Fruit fly (Drosophila melanogaster) whole organism, wandering third instar larva: ENCODE data around the gene Cpsf73.
A peak's percentile ranks its signal among the peaks of the same experiment; 100 is the strongest.

Experiments
- Abd-B ChIP-seq: fragments of >200 bp; optimal IDR thresholded peaks from 2 replicates; lab custom pipeline; 2017; ENCODE audit warnings: missing biosample characterization, missing genetic modification characterization
- CG32264 ChIP-seq: fragments of 200-800 bp; sonication (Bioruptor generic); optimal IDR thresholded peaks from 2 replicates; lab custom pipeline; 2016; ENCODE audit warnings: missing biosample characterization, missing genetic modification characterization
- CG9705 ChIP-seq: fragments of 200-800 bp; sonication (Bioruptor generic); optimal IDR thresholded peaks from 2 replicates; lab custom pipeline; 2018; ENCODE audit warnings: missing biosample characterization, mild to moderate bottlenecking, missing genetic modification characterization
- CrebA ChIP-seq: fragments of 200-800 bp; sonication (Bioruptor generic); optimal IDR thresholded peaks from 2 replicates; lab custom pipeline; 2016; ENCODE audit warnings: missing biosample characterization, mild to moderate bottlenecking, missing genetic modification characterization, borderline replicate concordance
- Dfd ChIP-seq: fragments of >200 bp; optimal IDR thresholded peaks from 2 replicates; lab custom pipeline; 2017; ENCODE audit warnings: missing biosample characterization, missing genetic modification characterization
- Dif ChIP-seq: fragments of 200-275, 200-300 bp; sonication (Bioruptor generic); optimal IDR thresholded peaks from 2 replicates; lab custom pipeline; 2018; ENCODE audit warnings: missing biosample characterization, missing genetic modification characterization; ENCODE audit not compliant: partially characterized antibody
- GATAd ChIP-seq: sonication (Bioruptor generic); optimal IDR thresholded peaks from 2 replicates; lab custom pipeline; 2016; ENCODE audit warnings: missing biosample characterization, missing genetic modification characterization
- HLH106 ChIP-seq: fragments of 200-800 bp; optimal IDR thresholded peaks from 3 replicates; lab custom pipeline; 2019; ENCODE audit warnings: missing biosample characterization, mild to moderate bottlenecking, missing genetic modification characterization, moderate library complexity
- Hnf4 ChIP-seq: fragments of 200-800 bp; sonication (Bioruptor generic); optimal IDR thresholded peaks from 2 replicates; lab custom pipeline; 2016; ENCODE audit warnings: missing biosample characterization, mild to moderate bottlenecking, missing genetic modification characterization
- Hr78 ChIP-seq: fragments of >200 bp; optimal IDR thresholded peaks from 2 replicates; lab custom pipeline; 2017; ENCODE audit warnings: missing biosample characterization, missing genetic modification characterization
- Hr83 ChIP-seq: fragments of 200-300 bp; sonication (Bioruptor generic); optimal IDR thresholded peaks from 2 replicates; lab custom pipeline; 2016; ENCODE audit warnings: missing biosample characterization, mild to moderate bottlenecking, missing genetic modification characterization, moderate library complexity; ENCODE audit not compliant: poor library complexity, severe bottlenecking
- Jra ChIP-seq: sonication (Bioruptor generic); optimal IDR thresholded peaks from 2 replicates; lab custom pipeline; 2016; ENCODE audit warnings: missing biosample characterization, missing genetic modification characterization
- Mio ChIP-seq: sonication (Bioruptor generic); optimal IDR thresholded peaks from 2 replicates; lab custom pipeline; 2016; ENCODE audit warnings: missing biosample characterization, missing genetic modification characterization
- Myc ChIP-seq: fragments of >200 bp; optimal IDR thresholded peaks from 2 replicates; lab custom pipeline; 2017
- N ChIP-seq: fragments of >200 bp; optimal IDR thresholded peaks from 2 replicates; lab custom pipeline; 2018; ENCODE audit warnings: missing biosample characterization, missing external identifiers, missing genetic modification characterization
- OdsH ChIP-seq: fragments of 200-800 bp; sonication (Bioruptor generic); optimal IDR thresholded peaks from 2 replicates; lab custom pipeline; 2016; ENCODE audit warnings: missing biosample characterization, mild to moderate bottlenecking, missing genetic modification characterization
- Rel ChIP-seq, 2 experiments: fragments of 200-800 bp; sonication (Bioruptor generic) in 1 of 2; optimal IDR thresholded peaks; 2 replicates in 1 of 2; 3 replicates in 1 of 2; lab custom pipeline; 2016 to 2019; ENCODE audit warnings: mild to moderate bottlenecking in 2 of 2, missing biosample characterization in 2 of 2, missing genetic modification characterization in 2 of 2, moderate library complexity in 1 of 2
- Sp1 ChIP-seq: fragments of 200-800 bp; sonication (Bioruptor generic); optimal IDR thresholded peaks from 3 replicates; lab custom pipeline; 2019; ENCODE audit warnings: missing biosample characterization, mild to moderate bottlenecking, missing genetic modification characterization, moderate library complexity
- Vsx2 ChIP-seq: fragments of 200-300, 225-300 bp; sonication (Bioruptor generic); optimal IDR thresholded peaks from 2 replicates; lab custom pipeline; 2018; ENCODE audit warnings: missing biosample characterization, missing genetic modification characterization; ENCODE audit not compliant: partially characterized antibody
- br ChIP-seq: fragments of 200-800 bp; sonication (Bioruptor generic); optimal IDR thresholded peaks from 2 replicates; lab custom pipeline; 2016; ENCODE audit warnings: missing biosample characterization, missing genetic modification characterization
- brk ChIP-seq: fragments of 200-800 bp; sonication (Bioruptor generic); optimal IDR thresholded peaks from 2 replicates; lab custom pipeline; 2016; ENCODE audit warnings: missing biosample characterization, mild to moderate bottlenecking, missing genetic modification characterization
- dl ChIP-seq, 2 experiments: fragments of 175-275, 200-275 bp in 1 of 2; fragments of 200-275 bp in 1 of 2; sonication (Bioruptor generic); optimal IDR thresholded peaks; lab custom pipeline; 2018; ENCODE audit warnings: mild to moderate bottlenecking in 2 of 2, missing biosample characterization in 2 of 2, missing genetic modification characterization in 2 of 2, moderate library complexity in 2 of 2; ENCODE audit not compliant: partially characterized antibody in 2 of 2, insufficient read depth in 1 of 2
- dmrt93B ChIP-seq: fragments of 200-800 bp; sonication (Bioruptor generic); optimal IDR thresholded peaks from 2 replicates; lab custom pipeline; 2018; ENCODE audit warnings: missing biosample characterization, mild to moderate bottlenecking, missing genetic modification characterization
- ey ChIP-seq: fragments of 200-800 bp; sonication (Bioruptor generic); optimal IDR thresholded peaks from 2 replicates; lab custom pipeline; 2016; ENCODE audit warnings: missing biosample characterization, missing genetic modification characterization
- foxo ChIP-seq, 2 experiments: fragments of 200-800 bp; sonication (Bioruptor generic); optimal IDR thresholded peaks; 2 replicates in 1 of 2; 3 replicates in 1 of 2; lab custom pipeline; 2016 to 2017; ENCODE audit warnings: missing biosample characterization in 2 of 2, missing genetic modification characterization in 2 of 2
- fru ChIP-seq: fragments of 200-800 bp; sonication (Bioruptor generic); optimal IDR thresholded peaks from 3 replicates; lab custom pipeline; 2016; ENCODE audit warnings: missing biosample characterization, mild to moderate bottlenecking, missing genetic modification characterization
- h ChIP-seq: fragments of 200-800 bp; sonication (Bioruptor generic); optimal IDR thresholded peaks from 3 replicates; lab custom pipeline; 2016; ENCODE audit warnings: missing biosample characterization, mild to moderate bottlenecking, missing genetic modification characterization
- jim ChIP-seq: fragments of 175-275, 200-325 bp; sonication (Bioruptor generic); optimal IDR thresholded peaks from 2 replicates; lab custom pipeline; 2016; ENCODE audit warnings: missing biosample characterization, mild to moderate bottlenecking, missing genetic modification characterization
- lola ChIP-seq: fragments of >200 bp; optimal IDR thresholded peaks from 2 replicates; lab custom pipeline; 2017; ENCODE audit warnings: missing biosample characterization, missing genetic modification characterization
- pan ChIP-seq: fragments of >200 bp; optimal IDR thresholded peaks from 2 replicates; lab custom pipeline; 2017
- psq ChIP-seq: fragments of 200-800 bp; sonication (Bioruptor generic); optimal IDR thresholded peaks from 3 replicates; lab custom pipeline; 2017; ENCODE audit warnings: missing biosample characterization, mild to moderate bottlenecking, missing genetic modification characterization, moderate library complexity
- rgr ChIP-seq: fragments of 200-800 bp; sonication (Bioruptor generic); optimal IDR thresholded peaks from 3 replicates; lab custom pipeline; 2016; ENCODE audit warnings: missing biosample characterization, mild to moderate bottlenecking, missing genetic modification characterization
- sage ChIP-seq: fragments of 200-800 bp; sonication (Bioruptor generic); optimal IDR thresholded peaks from 2 replicates; lab custom pipeline; 2016; ENCODE audit warnings: missing biosample characterization, mild to moderate bottlenecking, missing genetic modification characterization
- sv ChIP-seq: fragments of 200-800 bp; sonication (Bioruptor generic); optimal IDR thresholded peaks from 3 replicates; lab custom pipeline; 2016; ENCODE audit warnings: missing biosample characterization, missing genetic modification characterization
- tai ChIP-seq: sonication (Bioruptor generic); optimal IDR thresholded peaks from 2 replicates; lab custom pipeline; 2016; ENCODE audit warnings: missing biosample characterization, missing genetic modification characterization
- usp ChIP-seq: fragments of >200 bp; optimal IDR thresholded peaks from 2 replicates; lab custom pipeline; 2017; ENCODE audit warnings: missing biosample characterization, missing genetic modification characterization
- woc ChIP-seq: sonication (Bioruptor generic); optimal IDR thresholded peaks from 2 replicates; lab custom pipeline; 2016; ENCODE audit warnings: missing biosample characterization, mild to moderate bottlenecking, missing genetic modification characterization

The Cpsf73 gene

dm6 chr3R:18643646-18644045, 19.7 kb downstream of the Cpsf73 start:
- TF ChIP-seq CG32264 (no peak), OdsH (GFP tag; lab: Kevin White, UChicago) (no peak), sv (no peak), Dfd (GFP tag; lab: Kevin White, UChicago) (no peak), Sp1 (GFP tag; lab: Kevin White, UChicago) (no peak), foxo (GFP tag; optimal IDR thresholded peaks at IDR 0.05; lab: Kevin White, UChicago) (no peak), woc (GFP tag; lab: Kevin White, UChicago) (no peak), pan (lab: Kevin White, UChicago) (no peak), Vsx2 (GFP tag; lab: Kevin White, UChicago) (no peak), lola (GFP tag; lab: Kevin White, UChicago) (no peak), Mio (GFP tag; lab: Kevin White, UChicago) (no peak), HLH106 (no peak), Myc (lab: Kevin White, UChicago) (no peak), CG9705 (GFP tag; lab: Kevin White, UChicago) (no peak), jim (GFP tag; lab: Kevin White, UChicago) (no peak), fru (GFP tag; lab: Kevin White, UChicago) (no peak), psq (no peak), Abd-B (GFP tag; lab: Kevin White, UChicago) (no peak), Hr78 (GFP tag; lab: Kevin White, UChicago) (no peak)

dm6 chr3R:18641242-18641757, 22.1 kb downstream of the Cpsf73 start, which contains the start of gene CG14301:
Gene CG14301 (minus strand): TSS chr3R:18641457.
- TF ChIP-seq brk (GFP tag; lab: Kevin White, UChicago) (no peak), ey (no peak), Hr83 (GFP tag; lab: Kevin White, UChicago) (no peak), GATAd (GFP tag; lab: Kevin White, UChicago) (no peak), tai (no peak), OdsH (GFP tag; lab: Kevin White, UChicago) (no peak), psq (no peak)

dm6 chr3R:18639662-18640061, 23.7 kb downstream of the Cpsf73 start:
- TF ChIP-seq HLH106 (peak; percentile 1), OdsH (GFP tag; lab: Kevin White, UChicago) (no peak)

- no peak for TF ChIP-seq Sp1 (GFP tag; lab: Kevin White, UChicago)
- peak; percentile 12 for TF ChIP-seq h
- TF ChIP-seq, all 38 proteins: peak for 1
Measured at dm6 chr3R:18633099-18633498, 30.3 kb downstream of the Cpsf73 start.

- TF ChIP-seq foxo (GFP tag; optimal IDR thresholded peaks at IDR 0.05; lab: Kevin White, UChicago) (no peak), CG32264 (no peak), Hr78 (GFP tag; lab: Kevin White, UChicago) (no peak), dmrt93B (GFP tag; lab: Kevin White, UChicago) (no peak), tai (no peak), Vsx2 (GFP tag; lab: Kevin White, UChicago) (peak; percentile 48), Rel (GFP tag; optimal IDR thresholded peaks at IDR 0.05; lab: Kevin White, UChicago) (no peak), Rel (tag; optimal IDR thresholded peaks at IDR 0.05; lab: Kevin White, UChicago) (no peak), brk (GFP tag; lab: Kevin White, UChicago) (no peak), Dfd (GFP tag; lab: Kevin White, UChicago) (no peak), rgr (no peak), usp (GFP tag; lab: Kevin White, UChicago) (no peak), pan (lab: Kevin White, UChicago) (no peak), sage (GFP tag; lab: Kevin White, UChicago) (no peak), lola (GFP tag; lab: Kevin White, UChicago) (no peak), OdsH (GFP tag; lab: Kevin White, UChicago) (no peak), jim (GFP tag; lab: Kevin White, UChicago) (no peak), GATAd (GFP tag; lab: Kevin White, UChicago) (no peak), Dif (GFP tag; lab: Kevin White, UChicago) (no peak), CrebA (GFP tag; lab: Kevin White, UChicago) (peak; percentile 18), dl (GFP tag; optimal IDR thresholded peaks at IDR 0.05; lab: Kevin White, UChicago; ENCODE audit: insufficient read depth in 1 of 2, partially characterized antibody in 2 of 2) (no peak), fru (GFP tag; lab: Kevin White, UChicago) (no peak), sv (no peak), HLH106 (peak; percentile 4), Myc (lab: Kevin White, UChicago) (peak; percentile 93), Jra (GFP tag; lab: Kevin White, UChicago) (no peak), ey (no peak), Mio (GFP tag; lab: Kevin White, UChicago) (no peak), h (no peak), Hnf4 (GFP tag; lab: Kevin White, UChicago) (no peak), Hr83 (GFP tag; lab: Kevin White, UChicago) (no peak), N (no peak), woc (GFP tag; lab: Kevin White, UChicago) (no peak), br (no peak), Sp1 (GFP tag; lab: Kevin White, UChicago) (no peak)
Measured at dm6 chr3R:18628311-18628811, 35.0 kb downstream of the Cpsf73 start.
